Fruit fly (Drosophila melanogaster): Measurements from ENCODE around the gene in.
A peak's percentile ranks its signal among the peaks of the same experiment; 100 is the strongest.

in gene

DNA sequence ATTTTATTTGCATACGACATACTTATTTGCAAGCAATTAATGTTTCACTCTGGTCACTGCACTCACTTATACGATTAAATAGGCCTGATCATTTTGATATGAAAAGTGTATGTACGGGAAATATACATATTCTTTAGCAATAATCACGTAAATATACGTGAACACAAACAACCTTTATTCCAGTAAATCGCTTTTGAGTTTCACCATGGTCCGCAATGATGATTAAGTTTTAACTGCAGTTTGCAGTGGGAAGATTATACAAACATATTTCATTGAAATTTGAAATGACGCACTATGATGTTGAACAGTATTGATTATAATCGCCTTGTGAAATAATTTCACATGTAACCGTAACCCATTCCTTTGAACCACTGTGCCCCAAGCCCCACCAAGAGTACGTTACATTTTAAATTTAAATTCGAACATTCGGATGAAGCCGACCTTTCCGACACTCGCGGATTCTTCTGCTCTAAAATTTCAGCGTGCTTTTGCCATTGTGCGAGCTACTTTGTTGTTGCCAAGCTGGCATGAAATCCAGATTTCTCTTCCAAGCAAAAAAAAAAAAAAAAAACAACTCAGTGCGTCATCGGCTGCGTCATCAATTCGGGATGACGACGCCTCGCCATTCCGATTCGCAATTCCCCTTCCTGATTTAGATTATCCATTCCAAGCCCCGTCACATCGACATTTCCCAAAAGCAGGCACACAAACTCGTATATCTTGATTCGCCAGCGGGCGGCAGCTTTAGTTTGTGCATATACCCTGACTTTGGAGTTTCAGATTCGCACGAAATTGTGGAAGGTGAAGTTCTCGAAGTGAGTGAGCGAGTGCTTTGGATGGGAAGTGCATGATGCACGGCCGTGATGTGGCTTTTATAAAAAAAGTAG is 36.7 kb downstream of the in start:
- TF ChIP-seq Pif1A (GFP tag; optimal IDR thresholded peaks at IDR 0.05) (peak; percentile 64), fd96Ca (GFP tag; IDR thresholded peaks at IDR 0.05) (no peak), CG8301 (tag; optimal IDR thresholded peaks at IDR 0.05) (peak; percentile 58), CG34367 (tag; optimal IDR thresholded peaks at IDR 0.05) (peak; percentile 57), CG15710 (tag; optimal IDR thresholded peaks at IDR 0.05) (peak; percentile 69), CG17806 (tag; optimal IDR thresholded peaks at IDR 0.05) (peak; percentile 52), CG13204 (GFP tag; optimal IDR thresholded peaks at IDR 0.05) (peak; percentile 20), CG8159 (tag; optimal IDR thresholded peaks at IDR 0.05) (peak; percentile 77), CG12605 (GFP tag; IDR thresholded peaks at IDR 0.05) (no peak), Pif1B (GFP tag; optimal IDR thresholded peaks at IDR 0.05) (peak; percentile 40), D1 (tag; optimal IDR thresholded peaks at IDR 0.05) (peak; percentile 31), CG32121 (GFP tag; IDR thresholded peaks at IDR 0.05) (no peak), EcR (GFP tag; optimal IDR thresholded peaks at IDR 0.05) (peak; percentile 64), gl (tag; optimal IDR thresholded peaks at IDR 0.05) (peak; percentile 26), CG9948 (tag; optimal IDR thresholded peaks at IDR 0.05) (peak; percentile 67), Snoo (tag; optimal IDR thresholded peaks at IDR 0.05) (peak; percentile 75), CG14655 (GFP tag; optimal IDR thresholded peaks at IDR 0.05) (peak; percentile 68), CG10348 (GFP tag; IDR thresholded peaks at IDR 0.05) (no peak), Ets98B (GFP tag; IDR thresholded peaks at IDR 0.05) (no peak), rn (GFP tag; IDR thresholded peaks at IDR 0.05) (no peak), CG4496 (GFP tag; IDR thresholded peaks at IDR 0.05) (peak; percentile 32; the same call in 2 of the 3 replicates)

DNA sequence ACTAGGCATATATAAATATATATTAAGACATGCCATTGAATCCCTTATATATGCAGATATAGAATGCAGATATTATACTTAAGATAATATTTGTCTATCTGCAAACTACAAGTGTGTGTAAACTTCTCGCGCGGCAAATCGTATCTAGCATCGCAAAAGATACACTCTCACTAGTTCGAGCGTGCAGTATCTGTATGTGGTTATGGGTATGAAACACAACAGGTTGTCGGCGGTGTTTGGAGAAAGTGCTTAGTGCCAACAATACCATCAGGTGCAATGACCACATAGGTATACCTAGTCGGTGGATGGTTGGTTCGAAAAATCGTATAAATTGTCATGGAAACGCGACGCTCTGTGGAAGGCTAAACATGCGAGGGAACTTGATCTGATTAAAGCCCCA is 37.5 kb downstream of the in start:
- TF ChIP-seq CG8159 (tag; optimal IDR thresholded peaks at IDR 0.05), result no peak
- no peak for TF ChIP-seq CG34367 (tag; optimal IDR thresholded peaks at IDR 0.05)
- no peak for TF ChIP-seq rn (GFP tag; IDR thresholded peaks at IDR 0.05)
- TF ChIP-seq CG15710 (tag; optimal IDR thresholded peaks at IDR 0.05), result no peak
- TF ChIP-seq Ets98B (GFP tag; IDR thresholded peaks at IDR 0.05), result no peak
- no peak for TF ChIP-seq CG10348 (GFP tag; IDR thresholded peaks at IDR 0.05)
- no peak for TF ChIP-seq gl (tag; optimal IDR thresholded peaks at IDR 0.05)
- no peak for TF ChIP-seq CG8301 (tag; optimal IDR thresholded peaks at IDR 0.05)
- TF ChIP-seq CG12605 (GFP tag; IDR thresholded peaks at IDR 0.05), result no peak
- TF ChIP-seq CG32121 (GFP tag; IDR thresholded peaks at IDR 0.05), result no peak
- TF ChIP-seq CG9948 (tag; optimal IDR thresholded peaks at IDR 0.05), result no peak

DNA sequence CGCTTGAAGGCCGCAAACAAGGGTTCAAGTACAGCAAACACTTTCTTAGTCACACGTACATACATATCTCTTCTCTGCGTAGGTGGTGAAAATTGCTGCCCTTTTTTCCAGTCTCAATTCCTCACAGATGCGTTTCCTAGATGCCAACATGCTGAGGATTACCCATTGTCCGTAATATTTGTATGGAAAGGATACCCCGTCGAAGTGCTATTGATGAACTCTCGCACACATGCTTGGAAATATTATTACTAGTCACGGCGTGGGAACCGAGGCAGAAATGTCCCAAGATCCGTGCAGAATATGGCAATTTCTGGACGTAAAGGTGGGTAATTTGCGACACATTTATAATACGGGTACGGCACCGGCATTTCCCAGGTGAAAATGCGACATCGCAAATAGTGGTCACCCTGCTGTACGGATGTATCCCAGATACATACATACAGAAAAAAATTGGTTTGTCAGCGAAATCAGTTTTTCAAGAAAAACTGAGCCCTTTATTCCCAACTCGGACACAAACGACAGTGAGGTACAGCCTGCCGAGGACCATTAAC is 38.4 kb downstream of the in start:
- TF ChIP-seq CG10348 (GFP tag; IDR thresholded peaks at IDR 0.05) (no peak), Pif1A (GFP tag; optimal IDR thresholded peaks at IDR 0.05) (no peak), Ets98B (GFP tag; IDR thresholded peaks at IDR 0.05) (no peak), gl (tag; optimal IDR thresholded peaks at IDR 0.05) (no peak), CG34367 (tag; optimal IDR thresholded peaks at IDR 0.05) (no peak)

dm6 chr3L:20405971-20406948 is 39.3 kb downstream of the in start:
- no peak for TF ChIP-seq CG9948 (tag; optimal IDR thresholded peaks at IDR 0.05)
- no peak for TF ChIP-seq fd96Ca (GFP tag; IDR thresholded peaks at IDR 0.05)
- TF ChIP-seq CG34367 (tag; optimal IDR thresholded peaks at IDR 0.05), result no peak
- TF ChIP-seq CG4496 (GFP tag; IDR thresholded peaks at IDR 0.05), result 0 out of 3 replicates have a peak, but pooled peaks have one; percentile 15

DNA sequence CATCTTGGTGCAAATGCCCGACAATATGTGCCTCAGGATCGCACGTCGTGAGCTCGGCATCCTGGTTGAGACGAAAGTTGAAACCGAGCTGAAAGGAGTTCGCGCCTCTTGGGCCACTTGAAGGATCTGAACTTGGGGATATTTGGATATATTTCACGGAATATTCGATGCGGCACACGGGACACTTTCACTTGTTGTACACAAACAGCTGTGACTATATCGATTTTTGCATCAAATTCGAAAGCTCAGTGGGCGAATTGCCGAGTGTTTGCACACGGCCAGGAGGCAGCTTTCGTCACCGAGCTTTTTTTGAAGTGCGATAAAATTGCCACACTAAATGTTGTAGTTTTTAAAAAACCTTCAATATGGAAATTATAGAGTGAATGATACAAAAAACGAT is 43.3 kb downstream of the in start, which contains the start of gene CG13248:
TSS of gene CG13248 (minus strand) at position 222 of the 400 bp plus-strand sequence.
- no peak for TF ChIP-seq CG17806 (tag; optimal IDR thresholded peaks at IDR 0.05)
- TF ChIP-seq gl (tag; optimal IDR thresholded peaks at IDR 0.05), result no peak
- TF ChIP-seq Snoo (tag; optimal IDR thresholded peaks at IDR 0.05), result no peak
- TF ChIP-seq CG15710 (tag; optimal IDR thresholded peaks at IDR 0.05), result no peak
- TF ChIP-seq CG4496 (GFP tag; IDR thresholded peaks at IDR 0.05), result no peak

- TF ChIP-seq CG8301 (tag; optimal IDR thresholded peaks at IDR 0.05) (no peak), CG34367 (tag; optimal IDR thresholded peaks at IDR 0.05) (no peak), Pif1A (GFP tag; optimal IDR thresholded peaks at IDR 0.05) (no peak), CG17806 (tag; optimal IDR thresholded peaks at IDR 0.05) (no peak), CG14655 (GFP tag; optimal IDR thresholded peaks at IDR 0.05) (no peak), D1 (tag; optimal IDR thresholded peaks at IDR 0.05) (no peak), rn (GFP tag; IDR thresholded peaks at IDR 0.05) (no peak), CG12605 (GFP tag; IDR thresholded peaks at IDR 0.05) (no peak), fd96Ca (GFP tag; IDR thresholded peaks at IDR 0.05) (no peak), CG32121 (GFP tag; IDR thresholded peaks at IDR 0.05) (no peak), CG15710 (tag; optimal IDR thresholded peaks at IDR 0.05) (no peak), CG9948 (tag; optimal IDR thresholded peaks at IDR 0.05) (no peak), gl (tag; optimal IDR thresholded peaks at IDR 0.05) (no peak), EcR (GFP tag; optimal IDR thresholded peaks at IDR 0.05) (no peak), CG4496 (GFP tag; IDR thresholded peaks at IDR 0.05) (no peak), CG10348 (GFP tag; IDR thresholded peaks at IDR 0.05) (no peak), Pif1B (GFP tag; optimal IDR thresholded peaks at IDR 0.05) (no peak), Snoo (tag; optimal IDR thresholded peaks at IDR 0.05) (no peak)
These were observed 43.8 kb downstream of the in start for dm6 chr3L:20410780-20411179.
